Worm (Caenorhabditis elegans): ENCODE results near the gene klp-3.

klp-3 gene

ce11 chrII:7870632-7871031, 28.5 kb downstream of the klp-3 start (continued):
- TF ChIP-seq hlh-4 (tag; optimal IDR thresholded peaks at IDR 0.05) (no peak), nhr-47 (tag; optimal IDR thresholded peaks at IDR 0.05) (peak; percentile 30), ces-1 (GFP tag; optimal IDR thresholded peaks at IDR 0.05) (no peak), snpc-4 (tag; optimal IDR thresholded peaks at IDR 0.05) (peak; percentile 33), nhr-19 (GFP tag; conservative IDR thresholded peaks at IDR 0.05) (peak; percentile 18; the same call in 1 of the 2 replicates), xbp-1 (tag; optimal IDR thresholded peaks at IDR 0.05) (peak; percentile 35), C04F5.9 (tag; optimal IDR thresholded peaks at IDR 0.05) (no peak), ceh-8 (GFP tag; optimal IDR thresholded peaks at IDR 0.05) (no peak), ztf-4 (tag; optimal IDR thresholded peaks at IDR 0.05) (no peak), mdl-1 (tag; optimal IDR thresholded peaks at IDR 0.05) (peak in 1 of 2 experiments; percentile 15), unc-62 (GFP tag; optimal IDR thresholded peaks at IDR 0.05) (no peak), fkh-8 (tag; optimal IDR thresholded peaks at IDR 0.05) (peak; percentile 35), lin-35 (GFP tag; optimal IDR thresholded peaks at IDR 0.05) (peak; percentile 65 to 81), nhr-237 (tag; optimal IDR thresholded peaks at IDR 0.05) (no peak), nhr-11 (tag; optimal IDR thresholded peaks at IDR 0.05) (no peak), blmp-1 (tag; optimal IDR thresholded peaks at IDR 0.05) (peak; percentile 54), alr-1 (tag; optimal IDR thresholded peaks at IDR 0.05; ENCODE audit: borderline replicate concordance) (no peak), pqm-1 (tag; optimal IDR thresholded peaks at IDR 0.05) (no peak), ceh-90 (tag; optimal IDR thresholded peaks at IDR 0.05) (no peak)

- TF ChIP-seq lsy-2 (tag; optimal IDR thresholded peaks at IDR 0.05): peak; percentile 68 to 87
- TF ChIP-seq dpl-1 (GFP tag; optimal IDR thresholded peaks at IDR 0.05): peak; percentile 42 to 63 (median 52)
- TF ChIP-seq zag-1 (tag; optimal IDR thresholded peaks at IDR 0.05): no peak
- TF ChIP-seq nhr-77 (tag; optimal IDR thresholded peaks at IDR 0.05): no peak
- TF ChIP-seq tbx-2 (tag; optimal IDR thresholded peaks at IDR 0.05): peak; percentile 34
- TF ChIP-seq nhr-90 (tag; optimal IDR thresholded peaks at IDR 0.05; ENCODE audit: poor library complexity): peak; percentile 42
- TF ChIP-seq elt-3 (tag; optimal IDR thresholded peaks at IDR 0.05): peak in 2 of 6 experiments; percentile 12 to 43
- TF ChIP-seq ceh-82 (tag; optimal IDR thresholded peaks at IDR 0.05): peak in 2 of 3 experiments; percentile 20 to 31
- TF ChIP-seq snpc-4 (tag; optimal IDR thresholded peaks at IDR 0.05): no peak
- peak; percentile 73 for TF ChIP-seq snu-23 (GFP tag; optimal IDR thresholded peaks at IDR 0.05)
- TF ChIP-seq mep-1 (tag; optimal IDR thresholded peaks at IDR 0.05): peak; percentile 13
- TF ChIP-seq ceh-8 (GFP tag; optimal IDR thresholded peaks at IDR 0.05): no peak
- TF ChIP-seq egl-27 (tag; optimal IDR thresholded peaks at IDR 0.05): no peak
- peak; percentile 52 for TF ChIP-seq nhr-47 (tag; optimal IDR thresholded peaks at IDR 0.05)
- TF ChIP-seq ama-1 (optimal IDR thresholded peaks at IDR 0.05): no peak
- TF ChIP-seq ces-1 (GFP tag; optimal IDR thresholded peaks at IDR 0.05): no peak
- peak; percentile 25 for TF ChIP-seq skn-1 (tag; optimal IDR thresholded peaks at IDR 0.05)
- TF ChIP-seq lin-35 (GFP tag; optimal IDR thresholded peaks at IDR 0.05): peak; percentile 57 to 59
- no peak for TF ChIP-seq hlh-4 (tag; optimal IDR thresholded peaks at IDR 0.05)
- peak; percentile 22 for TF ChIP-seq unc-130 (tag; optimal IDR thresholded peaks at IDR 0.05)
- TF ChIP-seq alr-1 (tag; optimal IDR thresholded peaks at IDR 0.05; ENCODE audit: borderline replicate concordance): no peak
- peak; percentile 52 to 66 for TF ChIP-seq efl-1 (optimal IDR thresholded peaks at IDR 0.05)
- peak in 1 of 2 experiments; percentile 58 for TF ChIP-seq efl-1 (GFP tag; optimal IDR thresholded peaks at IDR 0.05 in 1 of 2)
- peak; percentile 58 for TF ChIP-seq swsn-7 (tag; optimal IDR thresholded peaks at IDR 0.05)
- TF ChIP-seq dsc-1 (tag; optimal IDR thresholded peaks at IDR 0.05): peak; percentile 33
- TF ChIP-seq nhr-20 (tag; optimal IDR thresholded peaks at IDR 0.05): peak; percentile 43
- peak; percentile 52 for TF ChIP-seq lin-14 (GFP tag; optimal IDR thresholded peaks at IDR 0.05)
- peak; percentile 53 for TF ChIP-seq xbp-1 (tag; optimal IDR thresholded peaks at IDR 0.05)
- TF ChIP-seq mef-2 (tag; optimal IDR thresholded peaks at IDR 0.05): no peak
- TF ChIP-seq C16A3.4 (tag; optimal IDR thresholded peaks at IDR 0.05): peak; percentile 50
- no peak for TF ChIP-seq nhr-28 (tag; optimal IDR thresholded peaks at IDR 0.05)
- TF ChIP-seq rnt-1 (tag; optimal IDR thresholded peaks at IDR 0.05): peak; percentile 40
- peak; percentile 58 for TF ChIP-seq F16B12.6 (tag; optimal IDR thresholded peaks at IDR 0.05)
- peak; percentile 41; the same call in 1 of the 2 replicates for TF ChIP-seq nhr-19 (GFP tag; conservative IDR thresholded peaks at IDR 0.05)
- TF ChIP-seq nhr-71 (tag; optimal IDR thresholded peaks at IDR 0.05): peak; percentile 66
- TF ChIP-seq lin-13 (GFP tag; optimal IDR thresholded peaks at IDR 0.05): peak; percentile 36
- TF ChIP-seq hpl-2 (GFP tag; optimal IDR thresholded peaks at IDR 0.05): no peak
- peak; percentile 39 for TF ChIP-seq nhr-85 (tag)
Measured at ce11 chrII:7873843-7874372, 31.8 kb downstream of the klp-3 start, which contains the start of gene T01H3.3. Gene T01H3.3, minus strand, starts transcription at chrII:7873893.
